Fruit fly (Drosophila melanogaster) whole organism, wandering third instar larva: ENCODE results near the gene H2.0.

Experiments used
- Abd-B ChIP-seq: fragments of >200 bp; optimal IDR thresholded peaks from 2 replicates; lab custom pipeline; 2017; ENCODE audit warnings: missing biosample characterization, missing genetic modification characterization
- CG32264 ChIP-seq: fragments of 200-800 bp; sonication (Bioruptor generic); optimal IDR thresholded peaks from 2 replicates; lab custom pipeline; 2016; ENCODE audit warnings: missing biosample characterization, missing genetic modification characterization
- CG9705 ChIP-seq: fragments of 200-800 bp; sonication (Bioruptor generic); optimal IDR thresholded peaks from 2 replicates; lab custom pipeline; 2018; ENCODE audit warnings: missing biosample characterization, mild to moderate bottlenecking, missing genetic modification characterization
- CrebA ChIP-seq: fragments of 200-800 bp; sonication (Bioruptor generic); optimal IDR thresholded peaks from 2 replicates; lab custom pipeline; 2016; ENCODE audit warnings: missing biosample characterization, mild to moderate bottlenecking, missing genetic modification characterization, borderline replicate concordance
- Dfd ChIP-seq: fragments of >200 bp; optimal IDR thresholded peaks from 2 replicates; lab custom pipeline; 2017; ENCODE audit warnings: missing biosample characterization, missing genetic modification characterization
- Dif ChIP-seq: fragments of 200-275, 200-300 bp; sonication (Bioruptor generic); optimal IDR thresholded peaks from 2 replicates; lab custom pipeline; 2018; ENCODE audit warnings: missing biosample characterization, missing genetic modification characterization; ENCODE audit not compliant: partially characterized antibody
- GATAd ChIP-seq: sonication (Bioruptor generic); optimal IDR thresholded peaks from 2 replicates; lab custom pipeline; 2016; ENCODE audit warnings: missing biosample characterization, missing genetic modification characterization
- HLH106 ChIP-seq: fragments of 200-800 bp; optimal IDR thresholded peaks from 3 replicates; lab custom pipeline; 2019; ENCODE audit warnings: missing biosample characterization, mild to moderate bottlenecking, missing genetic modification characterization, moderate library complexity
- Hnf4 ChIP-seq: fragments of 200-800 bp; sonication (Bioruptor generic); optimal IDR thresholded peaks from 2 replicates; lab custom pipeline; 2016; ENCODE audit warnings: missing biosample characterization, mild to moderate bottlenecking, missing genetic modification characterization
- Hr78 ChIP-seq: fragments of >200 bp; optimal IDR thresholded peaks from 2 replicates; lab custom pipeline; 2017; ENCODE audit warnings: missing biosample characterization, missing genetic modification characterization
- Hr83 ChIP-seq: fragments of 200-300 bp; sonication (Bioruptor generic); optimal IDR thresholded peaks from 2 replicates; lab custom pipeline; 2016; ENCODE audit warnings: missing biosample characterization, mild to moderate bottlenecking, missing genetic modification characterization, moderate library complexity; ENCODE audit not compliant: poor library complexity, severe bottlenecking
- Jra ChIP-seq: sonication (Bioruptor generic); optimal IDR thresholded peaks from 2 replicates; lab custom pipeline; 2016; ENCODE audit warnings: missing biosample characterization, missing genetic modification characterization
- Mio ChIP-seq: sonication (Bioruptor generic); optimal IDR thresholded peaks from 2 replicates; lab custom pipeline; 2016; ENCODE audit warnings: missing biosample characterization, missing genetic modification characterization
- Myc ChIP-seq: fragments of >200 bp; optimal IDR thresholded peaks from 2 replicates; lab custom pipeline; 2017
- N ChIP-seq: fragments of >200 bp; optimal IDR thresholded peaks from 2 replicates; lab custom pipeline; 2018; ENCODE audit warnings: missing biosample characterization, missing external identifiers, missing genetic modification characterization
- OdsH ChIP-seq: fragments of 200-800 bp; sonication (Bioruptor generic); optimal IDR thresholded peaks from 2 replicates; lab custom pipeline; 2016; ENCODE audit warnings: missing biosample characterization, mild to moderate bottlenecking, missing genetic modification characterization
- Rel ChIP-seq, 2 experiments: fragments of 200-800 bp; sonication (Bioruptor generic) in 1 of 2; optimal IDR thresholded peaks; 2 replicates in 1 of 2; 3 replicates in 1 of 2; lab custom pipeline; 2016 to 2019; ENCODE audit warnings: mild to moderate bottlenecking in 2 of 2, missing biosample characterization in 2 of 2, missing genetic modification characterization in 2 of 2, moderate library complexity in 1 of 2
- Sp1 ChIP-seq: fragments of 200-800 bp; sonication (Bioruptor generic); optimal IDR thresholded peaks from 3 replicates; lab custom pipeline; 2019; ENCODE audit warnings: missing biosample characterization, mild to moderate bottlenecking, missing genetic modification characterization, moderate library complexity
- Vsx2 ChIP-seq: fragments of 200-300, 225-300 bp; sonication (Bioruptor generic); optimal IDR thresholded peaks from 2 replicates; lab custom pipeline; 2018; ENCODE audit warnings: missing biosample characterization, missing genetic modification characterization; ENCODE audit not compliant: partially characterized antibody
- br ChIP-seq: fragments of 200-800 bp; sonication (Bioruptor generic); optimal IDR thresholded peaks from 2 replicates; lab custom pipeline; 2016; ENCODE audit warnings: missing biosample characterization, missing genetic modification characterization
- brk ChIP-seq: fragments of 200-800 bp; sonication (Bioruptor generic); optimal IDR thresholded peaks from 2 replicates; lab custom pipeline; 2016; ENCODE audit warnings: missing biosample characterization, mild to moderate bottlenecking, missing genetic modification characterization
- dl ChIP-seq, 2 experiments: fragments of 175-275, 200-275 bp in 1 of 2; fragments of 200-275 bp in 1 of 2; sonication (Bioruptor generic); optimal IDR thresholded peaks; lab custom pipeline; 2018; ENCODE audit warnings: mild to moderate bottlenecking in 2 of 2, missing biosample characterization in 2 of 2, missing genetic modification characterization in 2 of 2, moderate library complexity in 2 of 2; ENCODE audit not compliant: partially characterized antibody in 2 of 2, insufficient read depth in 1 of 2
- dmrt93B ChIP-seq: fragments of 200-800 bp; sonication (Bioruptor generic); optimal IDR thresholded peaks from 2 replicates; lab custom pipeline; 2018; ENCODE audit warnings: missing biosample characterization, mild to moderate bottlenecking, missing genetic modification characterization
- dsf ChIP-seq: sonication (Bioruptor generic); optimal IDR thresholded peaks from 2 replicates; lab custom pipeline; 2016; ENCODE audit warnings: missing biosample characterization, missing genetic modification characterization, borderline replicate concordance
- ey ChIP-seq: fragments of 200-800 bp; sonication (Bioruptor generic); optimal IDR thresholded peaks from 2 replicates; lab custom pipeline; 2016; ENCODE audit warnings: missing biosample characterization, missing genetic modification characterization
- foxo ChIP-seq, 2 experiments: fragments of 200-800 bp; sonication (Bioruptor generic); optimal IDR thresholded peaks; 2 replicates in 1 of 2; 3 replicates in 1 of 2; lab custom pipeline; 2016 to 2017; ENCODE audit warnings: missing biosample characterization in 2 of 2, missing genetic modification characterization in 2 of 2
- fru ChIP-seq: fragments of 200-800 bp; sonication (Bioruptor generic); optimal IDR thresholded peaks from 3 replicates; lab custom pipeline; 2016; ENCODE audit warnings: missing biosample characterization, mild to moderate bottlenecking, missing genetic modification characterization
- h ChIP-seq: fragments of 200-800 bp; sonication (Bioruptor generic); optimal IDR thresholded peaks from 3 replicates; lab custom pipeline; 2016; ENCODE audit warnings: missing biosample characterization, mild to moderate bottlenecking, missing genetic modification characterization
- jim ChIP-seq: fragments of 175-275, 200-325 bp; sonication (Bioruptor generic); optimal IDR thresholded peaks from 2 replicates; lab custom pipeline; 2016; ENCODE audit warnings: missing biosample characterization, mild to moderate bottlenecking, missing genetic modification characterization
- lola ChIP-seq: fragments of >200 bp; optimal IDR thresholded peaks from 2 replicates; lab custom pipeline; 2017; ENCODE audit warnings: missing biosample characterization, missing genetic modification characterization
- pan ChIP-seq: fragments of >200 bp; optimal IDR thresholded peaks from 2 replicates; lab custom pipeline; 2017
- psq ChIP-seq: fragments of 200-800 bp; sonication (Bioruptor generic); optimal IDR thresholded peaks from 3 replicates; lab custom pipeline; 2017; ENCODE audit warnings: missing biosample characterization, mild to moderate bottlenecking, missing genetic modification characterization, moderate library complexity
- rgr ChIP-seq: fragments of 200-800 bp; sonication (Bioruptor generic); optimal IDR thresholded peaks from 3 replicates; lab custom pipeline; 2016; ENCODE audit warnings: missing biosample characterization, mild to moderate bottlenecking, missing genetic modification characterization
- sage ChIP-seq: fragments of 200-800 bp; sonication (Bioruptor generic); optimal IDR thresholded peaks from 2 replicates; lab custom pipeline; 2016; ENCODE audit warnings: missing biosample characterization, mild to moderate bottlenecking, missing genetic modification characterization
- sv ChIP-seq: fragments of 200-800 bp; sonication (Bioruptor generic); optimal IDR thresholded peaks from 3 replicates; lab custom pipeline; 2016; ENCODE audit warnings: missing biosample characterization, missing genetic modification characterization
- tai ChIP-seq: sonication (Bioruptor generic); optimal IDR thresholded peaks from 2 replicates; lab custom pipeline; 2016; ENCODE audit warnings: missing biosample characterization, missing genetic modification characterization
- usp ChIP-seq: fragments of >200 bp; optimal IDR thresholded peaks from 2 replicates; lab custom pipeline; 2017; ENCODE audit warnings: missing biosample characterization, missing genetic modification characterization
- woc ChIP-seq: sonication (Bioruptor generic); optimal IDR thresholded peaks from 2 replicates; lab custom pipeline; 2016; ENCODE audit warnings: missing biosample characterization, mild to moderate bottlenecking, missing genetic modification characterization

Gene H2.0

dm6 chr2L:6046865-6047264 is 27.7 kb upstream of the H2.0 start:
- TF ChIP-seq jim (GFP tag; lab: Kevin White, UChicago) (no peak), CG9705 (no peak), HLH106 (tag; lab: Kevin White, UChicago) (no peak), dl (GFP tag; optimal IDR thresholded peaks at IDR 0.05; lab: Kevin White, UChicago; ENCODE audit: insufficient read depth in 1 of 2, partially characterized antibody in 2 of 2) (no peak), usp (GFP tag; lab: Kevin White, UChicago) (no peak), psq (GFP tag; lab: Kevin White, UChicago) (no peak), Sp1 (GFP tag; lab: Kevin White, UChicago) (no peak), dmrt93B (GFP tag; lab: Kevin White, UChicago) (no peak), br (GFP tag; lab: Kevin White, UChicago) (no peak), Hr83 (GFP tag; lab: Kevin White, UChicago) (no peak)

dm6 chr2L:6045972-6046718 is 26.9 kb upstream of the H2.0 start, which contains the start of gene Pfas:
Gene Pfas, minus strand, starts transcription at chr2L:6046050.
- TF ChIP-seq Dif (GFP tag; lab: Kevin White, UChicago) (no peak), woc (GFP tag; lab: Kevin White, UChicago) (peak; percentile 54), CG32264 (GFP tag; lab: Kevin White, UChicago) (peak; percentile 52), CG9705 (peak; percentile 54), Jra (GFP tag; lab: Kevin White, UChicago) (no peak), dsf (no peak), Abd-B (GFP tag; lab: Kevin White, UChicago) (no peak), sage (no peak), usp (GFP tag; lab: Kevin White, UChicago) (no peak), HLH106 (tag; lab: Kevin White, UChicago) (peak; percentile 66), foxo (GFP tag; optimal IDR thresholded peaks at IDR 0.05; lab: Kevin White, UChicago) (peak in 1 of 2 experiments; percentile 74), jim (GFP tag; lab: Kevin White, UChicago) (no peak), Rel (GFP tag; optimal IDR thresholded peaks at IDR 0.05; lab: Kevin White, UChicago) (no peak), Rel (tag; optimal IDR thresholded peaks at IDR 0.05; lab: Kevin White, UChicago) (peak; percentile 88), br (GFP tag; lab: Kevin White, UChicago) (peak; percentile 82), dmrt93B (GFP tag; lab: Kevin White, UChicago) (no peak), h (peak; percentile 76), sv (GFP tag; lab: Kevin White, UChicago) (peak; percentile 19), Dfd (GFP tag; lab: Kevin White, UChicago) (no peak), rgr (peak; percentile 68), fru (GFP tag; lab: Kevin White, UChicago) (peak; percentile 80), Myc (lab: Kevin White, UChicago) (peak; percentile 83), Hr83 (GFP tag; lab: Kevin White, UChicago) (no peak), N (GFP tag; lab: Kevin White, UChicago) (no peak), Vsx2 (GFP tag; lab: Kevin White, UChicago) (no peak), brk (GFP tag; lab: Kevin White, UChicago) (no peak), CrebA (no peak), Hnf4 (GFP tag; lab: Kevin White, UChicago) (no peak), tai (GFP tag; lab: Kevin White, UChicago) (no peak), pan (lab: Kevin White, UChicago) (no peak), lola (GFP tag; lab: Kevin White, UChicago) (no peak), Hr78 (GFP tag; lab: Kevin White, UChicago) (no peak), OdsH (GFP tag; lab: Kevin White, UChicago) (peak; percentile 65), GATAd (no peak), ey (GFP tag; lab: Kevin White, UChicago) (peak; percentile 66), Sp1 (GFP tag; lab: Kevin White, UChicago) (peak; percentile 70), Mio (no peak), psq (GFP tag; lab: Kevin White, UChicago) (peak; percentile 57), dl (GFP tag; optimal IDR thresholded peaks at IDR 0.05; lab: Kevin White, UChicago; ENCODE audit: insufficient read depth in 1 of 2, partially characterized antibody in 2 of 2) (no peak)
- TF ChIP-seq, all 38 proteins: peak for 16
